Fruit fly (Drosophila melanogaster) whole organism, embryonic: ENCODE results near the gene CG11811.

Experiments used
- Abd-B ChIP-seq: fragments of 200-800 bp; sonication (Bioruptor generic); optimal IDR thresholded peaks from 2 replicates; lab custom pipeline; 2018; ENCODE audit warnings: missing biosample characterization, mild to moderate bottlenecking, missing genetic modification characterization, moderate library complexity
- Antp ChIP-seq: fragments of 200-800 bp; sonication (Bioruptor generic); optimal IDR thresholded peaks from 3 replicates; lab custom pipeline; 2016; ENCODE audit warnings: missing biosample characterization, missing genetic modification characterization
- Asciz ChIP-seq: fragments of 200-800 bp; sonication (Bioruptor generic); optimal IDR thresholded peaks from 2 replicates; lab custom pipeline; 2017; ENCODE audit warnings: missing biosample characterization, mild to moderate bottlenecking, missing genetic modification characterization, missing genetic modification reagents
- Atf6 ChIP-seq: fragments of 200-800 bp; sonication (Bioruptor generic); IDR thresholded peaks from 2 replicates; pipeline ENCODE4 v1.3.6; 2022; ENCODE audit warnings: missing biosample characterization, missing genetic modification characterization
- C15 ChIP-seq: fragments of 200-800 bp; sonication (Bioruptor generic); IDR thresholded peaks from 3 replicates; pipeline ENCODE4 v1.3.6; 2022; ENCODE audit warnings: missing biosample characterization, missing genetic modification characterization
- CG1024 ChIP-seq: fragments of 200-800 bp; sonication (Bioruptor generic); IDR thresholded peaks from 2 replicates; pipeline ENCODE4 v1.3.6; 2022; ENCODE audit warnings: missing biosample characterization, missing genetic modification characterization
- CG10274 ChIP-seq: fragments of 200-800 bp; sonication (Bioruptor generic); optimal IDR thresholded peaks from 3 replicates; lab custom pipeline; 2017; ENCODE audit warnings: missing biosample characterization, mild to moderate bottlenecking, missing genetic modification characterization
- CG10366 ChIP-seq: fragments of 200-800 bp; sonication (Bioruptor generic); IDR thresholded peaks from 2 replicates; pipeline ENCODE4 v1.3.6; 2022; ENCODE audit warnings: missing biosample characterization, missing genetic modification characterization
- CG10979 ChIP-seq: fragments of 200-800 bp; sonication (Bioruptor generic); optimal IDR thresholded peaks from 2 replicates; lab custom pipeline; 2018; ENCODE audit warnings: missing biosample characterization, mild to moderate bottlenecking, missing genetic modification characterization, moderate library complexity
- CG11560 ChIP-seq: fragments of 200-800 bp; sonication (Bioruptor generic); IDR thresholded peaks from 3 replicates; pipeline ENCODE4 v1.3.6; 2022; ENCODE audit warnings: missing biosample characterization, missing genetic modification characterization
- CG12236 ChIP-seq: fragments of 200-800 bp; sonication (Bioruptor generic); optimal IDR thresholded peaks from 2 replicates; lab custom pipeline; 2016; ENCODE audit warnings: missing biosample characterization, missing genetic modification characterization
- CG13424 ChIP-seq: fragments of 200-800 bp; sonication (Bioruptor generic); optimal IDR thresholded peaks from 2 replicates; lab custom pipeline; 2019; ENCODE audit warnings: missing biosample characterization, mild to moderate bottlenecking, missing genetic modification characterization, moderate library complexity
- CG13775 ChIP-seq: fragments of 200-800 bp; sonication (Bioruptor generic); optimal IDR thresholded peaks from 3 replicates; lab custom pipeline; 2017; ENCODE audit warnings: missing biosample characterization, mild to moderate bottlenecking, missing genetic modification characterization
- CG14860 ChIP-seq: fragments of 200-800 bp; sonication (Bioruptor generic); IDR thresholded peaks from 3 replicates; pipeline ENCODE4 v1.3.6; 2022; ENCODE audit warnings: missing biosample characterization, missing genetic modification characterization; ENCODE audit not compliant: partially characterized antibody
- CG15696 ChIP-seq: fragments of 200-800 bp; sonication (Bioruptor generic); optimal IDR thresholded peaks from 2 replicates; lab custom pipeline; 2019; ENCODE audit warnings: missing biosample characterization, mild to moderate bottlenecking, missing genetic modification characterization, moderate library complexity
- CG2202 ChIP-seq: fragments of 200-800 bp; sonication (Bioruptor generic); optimal IDR thresholded peaks from 2 replicates; lab custom pipeline; 2018; ENCODE audit warnings: missing biosample characterization, mild to moderate bottlenecking, missing genetic modification characterization
- CG3065 ChIP-seq: fragments of 200-800 bp; sonication (Bioruptor generic); optimal IDR thresholded peaks from 2 replicates; lab custom pipeline; 2016; ENCODE audit warnings: missing biosample characterization, missing genetic modification characterization
- CG4424 ChIP-seq: fragments of 200-800 bp; sonication (Bioruptor generic); optimal IDR thresholded peaks from 3 replicates; lab custom pipeline; 2016; ENCODE audit warnings: missing biosample characterization, missing genetic modification characterization
- CG5245 ChIP-seq: fragments of 200-800 bp; sonication (Bioruptor generic); optimal IDR thresholded peaks from 3 replicates; lab custom pipeline; 2016; ENCODE audit warnings: missing biosample characterization, missing genetic modification characterization
- CG7987 ChIP-seq: fragments of 200-800 bp; sonication (Bioruptor generic); optimal IDR thresholded peaks from 2 replicates; lab custom pipeline; 2018; ENCODE audit warnings: missing biosample characterization, mild to moderate bottlenecking, missing genetic modification characterization, moderate library complexity
- CG8089 ChIP-seq: fragments of 200-800 bp; sonication (Bioruptor generic); optimal IDR thresholded peaks from 3 replicates; lab custom pipeline; 2016; ENCODE audit warnings: missing biosample characterization, missing genetic modification characterization
- CG8478 ChIP-seq: fragments of >200 bp; optimal IDR thresholded peaks from 2 replicates; lab custom pipeline; 2018
- Chrac-16 ChIP-seq: fragments of 200-800 bp; sonication (Bioruptor generic); optimal IDR thresholded peaks from 3 replicates; lab custom pipeline; 2016; ENCODE audit warnings: missing biosample characterization, missing genetic modification characterization
- D ChIP-seq, 2 experiments: fragments of 200-800 bp in 1 of 2; fragments of >200 bp in 1 of 2; sonication (Bioruptor generic) in 1 of 2; optimal IDR thresholded peaks; 2 replicates in 1 of 2; 3 replicates in 1 of 2; lab custom pipeline; 2017; ENCODE audit warnings: mild to moderate bottlenecking in 1 of 2, missing biosample characterization in 1 of 2, missing genetic modification characterization in 1 of 2, missing genetic modification reagents in 1 of 2
- D19B ChIP-seq: fragments of 200-800 bp; sonication (Bioruptor generic); optimal IDR thresholded peaks from 2 replicates; lab custom pipeline; 2017; ENCODE audit warnings: missing biosample characterization, mild to moderate bottlenecking, missing genetic modification characterization
- Deaf1 ChIP-seq: fragments of 200-800 bp; optimal IDR thresholded peaks from 3 replicates; lab custom pipeline; 2019; ENCODE audit warnings: missing biosample characterization, mild to moderate bottlenecking, missing genetic modification characterization, moderate library complexity
- Elba2 ChIP-seq: fragments of 200-800 bp; sonication (Bioruptor generic); optimal IDR thresholded peaks from 3 replicates; lab custom pipeline; 2016; ENCODE audit warnings: missing biosample characterization, missing genetic modification characterization
- Fer2 ChIP-seq: fragments of 200-800 bp; sonication (Bioruptor generic); optimal IDR thresholded peaks from 2 replicates; lab custom pipeline; 2018; ENCODE audit warnings: missing biosample characterization, mild to moderate bottlenecking, missing genetic modification characterization, moderate library complexity
- Gug ChIP-seq: fragments of 200-800 bp; sonication (Bioruptor generic); IDR thresholded peaks from 4 replicates; pipeline ENCODE4 v1.3.6; 2022; ENCODE audit warnings: missing biosample characterization, missing genetic modification characterization
- HHEX ChIP-seq: fragments of 200-800 bp; sonication (Bioruptor generic); optimal IDR thresholded peaks from 3 replicates; lab custom pipeline; 2017; ENCODE audit warnings: missing biosample characterization, mild to moderate bottlenecking, missing genetic modification characterization, missing genetic modification reagents
- Hr3 ChIP-seq: fragments of 200-800 bp; sonication (Bioruptor generic); optimal IDR thresholded peaks from 3 replicates; lab custom pipeline; 2016; ENCODE audit warnings: missing biosample characterization, missing genetic modification characterization
- Nf-YC ChIP-seq: fragments of 200-800 bp; optimal IDR thresholded peaks from 3 replicates; lab custom pipeline; 2019; ENCODE audit warnings: missing biosample characterization, mild to moderate bottlenecking, missing genetic modification characterization, moderate library complexity
- Ptx1 ChIP-seq: fragments of 200-800 bp; sonication (Bioruptor generic); IDR thresholded peaks from 2 replicates; pipeline ENCODE4 v1.3.6; 2022; ENCODE audit warnings: missing biosample characterization, missing genetic modification characterization
- Sox100B ChIP-seq: fragments of 200-800 bp; sonication (Bioruptor generic); optimal IDR thresholded peaks from 3 replicates; lab custom pipeline; 2018; ENCODE audit warnings: missing biosample characterization, mild to moderate bottlenecking, missing genetic modification characterization
- ara ChIP-seq: fragments of 200-800 bp; sonication (Bioruptor generic); IDR thresholded peaks from 2 replicates; pipeline ENCODE4 v1.3.6; 2022; ENCODE audit warnings: missing biosample characterization, missing genetic modification characterization
- bab2 ChIP-seq: fragments of 200-800 bp; sonication (Bioruptor generic); optimal IDR thresholded peaks from 2 replicates; lab custom pipeline; 2016; ENCODE audit warnings: missing biosample characterization, missing genetic modification characterization
- dmrt11E ChIP-seq: fragments of 200-800 bp; sonication (Bioruptor generic); optimal IDR thresholded peaks from 3 replicates; lab custom pipeline; 2018; ENCODE audit warnings: missing biosample characterization, mild to moderate bottlenecking, missing genetic modification characterization, moderate library complexity
- lab ChIP-seq: fragments of 200-800 bp; sonication (Bioruptor generic); optimal IDR thresholded peaks from 3 replicates; lab custom pipeline; 2017; ENCODE audit warnings: missing biosample characterization, missing genetic modification characterization, mild to moderate bottlenecking, moderate library complexity, missing genetic modification reagents
- mam ChIP-seq: fragments of 200-800 bp; sonication (Bioruptor generic); optimal IDR thresholded peaks from 3 replicates; lab custom pipeline; 2016; ENCODE audit warnings: missing biosample characterization, missing genetic modification characterization
- mld ChIP-seq: fragments of 200-800 bp; sonication (Bioruptor generic); IDR thresholded peaks from 3 replicates; pipeline ENCODE4 v1.3.6; 2022; ENCODE audit warnings: missing biosample characterization, missing genetic modification characterization; ENCODE audit not compliant: partially characterized antibody
- phol ChIP-seq: fragments of 200-800 bp; sonication (Bioruptor generic); optimal IDR thresholded peaks from 3 replicates; lab custom pipeline; 2018; ENCODE audit warnings: missing biosample characterization, mild to moderate bottlenecking, missing genetic modification characterization, moderate library complexity
- rib ChIP-seq: fragments of 200-800 bp; sonication (Bioruptor generic); IDR thresholded peaks from 2 replicates; pipeline ENCODE4 v1.3.6; 2022; ENCODE audit warnings: missing biosample characterization, missing genetic modification characterization
- row ChIP-seq: fragments of 200-800 bp; sonication (Bioruptor generic); IDR thresholded peaks from 3 replicates; pipeline ENCODE4 v1.3.6; 2022; ENCODE audit warnings: missing biosample characterization, missing genetic modification characterization
- salm ChIP-seq: fragments of 200-800 bp; sonication (Bioruptor generic); optimal IDR thresholded peaks from 2 replicates; lab custom pipeline; 2018; ENCODE audit warnings: missing biosample characterization, mild to moderate bottlenecking, missing genetic modification characterization
- sisA ChIP-seq: fragments of 200-800 bp; sonication (Bioruptor generic); IDR thresholded peaks from 2 replicates; pipeline ENCODE4 v1.3.6; 2022; ENCODE audit warnings: missing biosample characterization, missing genetic modification characterization
- tio ChIP-seq: fragments of 200-800 bp; sonication (Bioruptor generic); optimal IDR thresholded peaks from 2 replicates; lab custom pipeline; 2017; ENCODE audit warnings: missing biosample characterization, missing genetic modification characterization, inconsistent platforms
- trh ChIP-seq: fragments of 200-800 bp; sonication (Bioruptor generic); optimal IDR thresholded peaks from 2 replicates; lab custom pipeline; 2016; ENCODE audit warnings: missing biosample characterization, missing genetic modification characterization
- tup ChIP-seq: fragments of 200-800 bp; sonication (Bioruptor generic); optimal IDR thresholded peaks from 2 replicates; lab custom pipeline; 2016; ENCODE audit warnings: missing biosample characterization, mild to moderate bottlenecking, missing genetic modification characterization, moderate library complexity
- yki ChIP-seq: fragments of >200 bp; optimal IDR thresholded peaks from 3 replicates; lab custom pipeline; 2018
- z ChIP-seq: fragments of 200-800 bp; sonication (Bioruptor generic); IDR thresholded peaks from 3 replicates; pipeline ENCODE4 v1.3.6; 2022; ENCODE audit warnings: missing biosample characterization, missing genetic modification characterization
- zfh1 ChIP-seq: fragments of 200-800 bp; sonication (Bioruptor generic); IDR thresholded peaks from 3 replicates; pipeline ENCODE4 v1.3.6; 2022; ENCODE audit warnings: missing biosample characterization, missing genetic modification characterization

The CG11811 gene

dm6 chr3L:10683899-10684340 lies 6.9 kb upstream of the CG11811 start (continued):
- TF ChIP-seq Sox100B (GFP tag; lab: Kevin White, UChicago) (peak; percentile 85), CG10979 (tag; lab: Kevin White, UChicago) (peak; percentile 68), Asciz (GFP tag; lab: Kevin White, UChicago) (peak; percentile 48), Atf6 (GFP tag; lab: Robert Waterston, UW) (peak; percentile 68), mld (GFP tag; lab: Robert Waterston, UW) (no peak), CG15696 (tag; lab: Kevin White, UChicago) (peak; percentile 3), Gug (GFP tag; lab: Robert Waterston, UW) (peak; percentile 69; the same call in 2 of the 4 replicates), Abd-B (no peak), yki (lab: Kevin White, UChicago) (no peak), CG1024 (GFP tag; lab: Robert Waterston, UW) (no peak), Ptx1 (peak; percentile 84), Chrac-16 (peak; percentile 32), CG13424 (tag; lab: Kevin White, UChicago) (peak; percentile 59), bab2 (GFP tag; lab: Kevin White, UChicago) (peak; percentile 89), CG4424 (peak; percentile 72), salm (tag; lab: Kevin White, UChicago) (no peak), CG11560 (tag; lab: Robert Waterston, UW) (peak; percentile 61; the same call in 1 of the 3 replicates), rib (GFP tag; lab: Robert Waterston, UW) (0 out of 2 replicates have a peak, but pooled peaks have one; percentile 26), dmrt11E (no peak), phol (tag; lab: Kevin White, UChicago) (peak; percentile 81), CG10274 (GFP tag; lab: Kevin White, UChicago) (peak; percentile 18), HHEX (GFP tag; lab: Kevin White, UChicago) (peak; percentile 78), trh (no peak), Deaf1 (no peak), z (no peak), Antp (GFP tag; lab: Kevin White, UChicago) (peak; percentile 70), row (GFP tag; lab: Robert Waterston, UW) (peak; percentile 68), Hr3 (GFP tag; lab: Kevin White, UChicago) (peak; percentile 36), ara (peak; percentile 66; the same call in 1 of the 2 replicates), CG12236 (GFP tag; lab: Kevin White, UChicago) (no peak), Fer2 (peak; percentile 16), CG2202 (tag; lab: Kevin White, UChicago) (no peak), Elba2 (GFP tag; lab: Kevin White, UChicago) (no peak), CG8478 (lab: Kevin White, UChicago) (no peak), CG5245 (GFP tag; lab: Kevin White, UChicago) (peak; percentile 28), CG10366 (peak; percentile 57), D19B (peak; percentile 36), lab (GFP tag; lab: Kevin White, UChicago) (peak; percentile 74), sisA (GFP tag; lab: Robert Waterston, UW) (peak; percentile 80), D (optimal IDR thresholded peaks at IDR 0.05; lab: Kevin White, UChicago) (no peak), D (GFP tag; optimal IDR thresholded peaks at IDR 0.05; lab: Kevin White, UChicago) (peak; percentile 63), tio (no peak), C15 (no peak), CG13775 (peak; percentile 49), CG3065 (GFP tag; lab: Kevin White, UChicago) (no peak), CG7987 (GFP tag; lab: Kevin White, UChicago) (no peak), CG14860 (no peak), CG8089 (no peak), Nf-YC (tag; lab: Kevin White, UChicago) (peak; percentile 22), tup (GFP tag; lab: Kevin White, UChicago) (no peak), mam (GFP tag; lab: Kevin White, UChicago) (peak; percentile 59), zfh1 (peak; percentile 64; the same call in 2 of the 3 replicates)
